Fruit fly (Drosophila melanogaster) whole organism, embryonic: ENCODE results near the gene Cyp311a1.

Source experiments
- Aef1 ChIP-seq: fragments of 200-800 bp; sonication (Bioruptor generic); IDR thresholded peaks from 3 replicates; pipeline ENCODE4 v1.3.6; 2022; ENCODE audit warnings: missing biosample characterization, missing genetic modification characterization
- Asciz ChIP-seq: fragments of 200-800 bp; sonication (Bioruptor generic); optimal IDR thresholded peaks from 2 replicates; lab custom pipeline; 2017; ENCODE audit warnings: missing biosample characterization, mild to moderate bottlenecking, missing genetic modification characterization, missing genetic modification reagents
- CG10431 ChIP-seq: fragments of 200-800 bp; sonication (Bioruptor generic); optimal IDR thresholded peaks from 3 replicates; lab custom pipeline; 2018; ENCODE audit warnings: missing biosample characterization, mild to moderate bottlenecking, missing genetic modification characterization
- CG11247 ChIP-seq: fragments of 200-800 bp; sonication (Bioruptor generic); IDR thresholded peaks from 2 replicates; pipeline ENCODE4 v1.3.6; 2022; ENCODE audit warnings: missing biosample characterization, missing genetic modification characterization
- CG11696 ChIP-seq: fragments of 200-800 bp; sonication (Bioruptor generic); IDR thresholded peaks from 2 replicates; pipeline ENCODE4 v1.3.6; 2022; ENCODE audit warnings: missing biosample characterization, missing genetic modification characterization
- CG13123 ChIP-seq: fragments of 200-800 bp; sonication (Bioruptor generic); optimal IDR thresholded peaks from 2 replicates; lab custom pipeline; 2016; ENCODE audit warnings: missing biosample characterization, missing genetic modification characterization
- CG14441 ChIP-seq: fragments of 200-800 bp; sonication (Bioruptor generic); IDR thresholded peaks from 2 replicates; pipeline ENCODE4 v1.3.6; 2022; ENCODE audit warnings: missing biosample characterization, missing genetic modification characterization
- CG15696 ChIP-seq: fragments of 200-800 bp; sonication (Bioruptor generic); optimal IDR thresholded peaks from 2 replicates; lab custom pipeline; 2019; ENCODE audit warnings: missing biosample characterization, mild to moderate bottlenecking, missing genetic modification characterization, moderate library complexity
- CG17328 ChIP-seq: fragments of 200-800 bp; sonication (Bioruptor generic); IDR thresholded peaks from 2 replicates; pipeline ENCODE4 v1.3.6; 2022; ENCODE audit warnings: missing biosample characterization, missing genetic modification characterization
- CG1792 ChIP-seq: fragments of 200-800 bp; sonication (Bioruptor generic); optimal IDR thresholded peaks from 2 replicates; lab custom pipeline; 2016; ENCODE audit warnings: missing biosample characterization, missing genetic modification characterization
- CG1832 ChIP-seq: fragments of 200-800 bp; sonication (Bioruptor generic); optimal IDR thresholded peaks from 2 replicates; lab custom pipeline; 2017; ENCODE audit warnings: missing biosample characterization, mild to moderate bottlenecking, missing genetic modification characterization, inconsistent platforms
- CG2129 ChIP-seq: fragments of 200-800 bp; sonication (Bioruptor generic); IDR thresholded peaks from 2 replicates; pipeline ENCODE4 v1.3.6; 2022; ENCODE audit warnings: missing biosample characterization, missing genetic modification characterization; ENCODE audit not compliant: partially characterized antibody
- CG2875 ChIP-seq: fragments of 200-800 bp; sonication (Bioruptor generic); optimal IDR thresholded peaks from 2 replicates; lab custom pipeline; 2017; ENCODE audit warnings: missing biosample characterization, mild to moderate bottlenecking, missing genetic modification characterization, missing genetic modification reagents
- CG30403 ChIP-seq: fragments of 200-800 bp; sonication (Bioruptor generic); optimal IDR thresholded peaks from 3 replicates; lab custom pipeline; 2016; ENCODE audit warnings: missing biosample characterization, missing genetic modification characterization
- CG32532 ChIP-seq: fragments of 200-800 bp; sonication (Bioruptor generic); IDR thresholded peaks from 2 replicates; pipeline ENCODE4 v1.3.6; 2022; ENCODE audit warnings: missing biosample characterization, missing genetic modification characterization
- CG34422 ChIP-seq: fragments of 200-800 bp; sonication (Bioruptor generic); IDR thresholded peaks from 3 replicates; pipeline ENCODE4 v1.3.6; 2022; ENCODE audit warnings: missing biosample characterization, missing genetic modification characterization
- CG3847 ChIP-seq: fragments of 200-800 bp; sonication (Bioruptor generic); IDR thresholded peaks from 2 replicates; pipeline ENCODE4 v1.3.6; 2022; ENCODE audit warnings: missing biosample characterization, missing genetic modification characterization
- CG4707 ChIP-seq: fragments of 200-800 bp; sonication (Bioruptor generic); optimal IDR thresholded peaks from 2 replicates; lab custom pipeline; 2018; ENCODE audit warnings: missing biosample characterization, mild to moderate bottlenecking, missing genetic modification characterization, moderate library complexity
- CG6689 ChIP-seq: fragments of 200-800 bp; sonication (Bioruptor generic); IDR thresholded peaks from 2 replicates; pipeline ENCODE4 v1.3.6; 2022; ENCODE audit warnings: missing biosample characterization, missing genetic modification characterization
- CG7357 ChIP-seq: fragments of 200-800 bp; sonication (Bioruptor generic); IDR thresholded peaks from 3 replicates; pipeline ENCODE4 v1.3.6; 2022; ENCODE audit warnings: missing biosample characterization, missing genetic modification characterization
- CG9215 ChIP-seq: fragments of 200-800 bp; sonication (Bioruptor generic); IDR thresholded peaks from 2 replicates; pipeline ENCODE4 v1.3.6; 2022; ENCODE audit warnings: missing biosample characterization, missing genetic modification characterization
- CG9437 ChIP-seq: fragments of 200-800 bp; sonication (Bioruptor generic); optimal IDR thresholded peaks from 2 replicates; lab custom pipeline; 2018; ENCODE audit warnings: missing biosample characterization, mild to moderate bottlenecking, missing genetic modification characterization
- CG9727 ChIP-seq: fragments of 200-800 bp; sonication (Bioruptor generic); optimal IDR thresholded peaks from 3 replicates; lab custom pipeline; 2017; ENCODE audit warnings: missing biosample characterization, mild to moderate bottlenecking, missing genetic modification characterization
- Chrac-16 ChIP-seq: fragments of 200-800 bp; sonication (Bioruptor generic); optimal IDR thresholded peaks from 3 replicates; lab custom pipeline; 2016; ENCODE audit warnings: missing biosample characterization, missing genetic modification characterization
- Elba2 ChIP-seq: fragments of 200-800 bp; sonication (Bioruptor generic); optimal IDR thresholded peaks from 3 replicates; lab custom pipeline; 2016; ENCODE audit warnings: missing biosample characterization, missing genetic modification characterization
- Fer3 ChIP-seq: fragments of 200-800 bp; sonication (Bioruptor generic); optimal IDR thresholded peaks from 2 replicates; lab custom pipeline; 2018; ENCODE audit warnings: missing biosample characterization, mild to moderate bottlenecking, missing genetic modification characterization, moderate library complexity
- Gug ChIP-seq: fragments of 200-800 bp; sonication (Bioruptor generic); IDR thresholded peaks from 4 replicates; pipeline ENCODE4 v1.3.6; 2022; ENCODE audit warnings: missing biosample characterization, missing genetic modification characterization
- Meics ChIP-seq: fragments of 200-800 bp; sonication (Bioruptor generic); optimal IDR thresholded peaks from 2 replicates; lab custom pipeline; 2017; ENCODE audit warnings: missing biosample characterization, mild to moderate bottlenecking, missing genetic modification characterization
- Ravus ChIP-seq: fragments of 200-800 bp; sonication (Bioruptor generic); IDR thresholded peaks from 2 replicates; pipeline ENCODE4 v1.3.6; 2022; ENCODE audit warnings: missing biosample characterization, missing genetic modification characterization
- TFAM ChIP-seq: fragments of 200-800 bp; sonication (Bioruptor generic); optimal IDR thresholded peaks from 2 replicates; lab custom pipeline; 2017; ENCODE audit warnings: missing biosample characterization, missing genetic modification characterization, inconsistent platforms
- Tbp ChIP-seq: fragments of >200 bp; optimal IDR thresholded peaks from 2 replicates; lab custom pipeline; 2018; ENCODE audit warnings: missing biosample characterization, missing genetic modification characterization
- Usf ChIP-seq: fragments of 200-800 bp; sonication (Bioruptor generic); optimal IDR thresholded peaks from 2 replicates; lab custom pipeline; 2017; ENCODE audit warnings: missing genotype, missing biosample characterization, missing genetic modification characterization
- abd-A ChIP-seq: fragments of 200-800 bp; sonication (Bioruptor generic); optimal IDR thresholded peaks from 3 replicates; lab custom pipeline; 2019; ENCODE audit warnings: missing biosample characterization, mild to moderate bottlenecking, missing genetic modification characterization, moderate library complexity
- bab2 ChIP-seq: fragments of 200-800 bp; sonication (Bioruptor generic); optimal IDR thresholded peaks from 2 replicates; lab custom pipeline; 2016; ENCODE audit warnings: missing biosample characterization, missing genetic modification characterization
- croc ChIP-seq: fragments of 200-800 bp; sonication (Bioruptor generic); conservative IDR thresholded peaks from 3 replicates; pipeline ENCODE4 v1.3.6; 2022; ENCODE audit warnings: missing biosample characterization, missing genetic modification characterization
- ems ChIP-seq: fragments of 200-800 bp; sonication (Bioruptor generic); optimal IDR thresholded peaks from 3 replicates; lab custom pipeline; 2016; ENCODE audit warnings: missing biosample characterization, missing genetic modification characterization
- exex ChIP-seq: fragments of 200-800 bp; sonication (Bioruptor generic); optimal IDR thresholded peaks from 4 replicates; lab custom pipeline; 2018; ENCODE audit warnings: missing biosample characterization, mild to moderate bottlenecking, missing genetic modification characterization, moderate library complexity
- fru ChIP-seq: fragments of >200 bp; optimal IDR thresholded peaks from 2 replicates; lab custom pipeline; 2017
- gfzf ChIP-seq: fragments of 200-800 bp; sonication (Bioruptor generic); optimal IDR thresholded peaks from 2 replicates; lab custom pipeline; 2016; ENCODE audit warnings: missing biosample characterization, mild to moderate bottlenecking, missing genetic modification characterization, moderate library complexity
- gro ChIP-seq: fragments of 200-800 bp; sonication (Bioruptor generic); optimal IDR thresholded peaks from 2 replicates; lab custom pipeline; 2016; ENCODE audit warnings: missing biosample characterization, missing genetic modification characterization
- jigr1 ChIP-seq: fragments of 200-800 bp; sonication (Bioruptor generic); IDR thresholded peaks from 3 replicates; pipeline ENCODE4 v1.3.6; 2022; ENCODE audit warnings: missing biosample characterization, missing genetic modification characterization
- klu ChIP-seq: fragments of 200-800 bp; sonication (Bioruptor generic); IDR thresholded peaks from 2 replicates; pipeline ENCODE4 v1.3.6; 2022; ENCODE audit warnings: missing biosample characterization, missing genetic modification characterization
- repo ChIP-seq: fragments of 200-800 bp; sonication (Bioruptor generic); optimal IDR thresholded peaks from 2 replicates; lab custom pipeline; 2016; ENCODE audit warnings: missing biosample characterization, missing genetic modification characterization
- scrt ChIP-seq: fragments of 200-800 bp; sonication (Bioruptor generic); optimal IDR thresholded peaks from 2 replicates; lab custom pipeline; 2018; ENCODE audit warnings: missing biosample characterization, mild to moderate bottlenecking, missing genetic modification characterization, moderate library complexity
- sim ChIP-seq: fragments of 200-800 bp; sonication (Bioruptor generic); IDR thresholded peaks from 2 replicates; pipeline ENCODE4 v1.3.6; 2022; ENCODE audit warnings: missing biosample characterization, missing genetic modification characterization
- sna ChIP-seq: fragments of 200-800 bp; sonication (Bioruptor generic); IDR thresholded peaks from 2 replicates; pipeline ENCODE4 v1.3.6; 2022; ENCODE audit warnings: missing biosample characterization, missing genetic modification characterization; ENCODE audit not compliant: partially characterized antibody
- sob ChIP-seq: fragments of 200-800 bp; sonication (Bioruptor generic); IDR thresholded peaks from 2 replicates; pipeline ENCODE4 v1.3.6; 2022; ENCODE audit warnings: missing biosample characterization, missing genetic modification characterization
- tna ChIP-seq: fragments of 200-800 bp; sonication (Bioruptor generic); IDR thresholded peaks from 2 replicates; pipeline ENCODE4 v1.3.6; 2022; ENCODE audit warnings: missing biosample characterization, missing genetic modification characterization; ENCODE audit not compliant: partially characterized antibody
- twi ChIP-seq: fragments of 200-800 bp; optimal IDR thresholded peaks from 2 replicates; lab custom pipeline; 2019; ENCODE audit warnings: missing biosample characterization, mild to moderate bottlenecking, missing genetic modification characterization, moderate library complexity
- vvl ChIP-seq: fragments of 200-800 bp; sonication (Bioruptor generic); IDR thresholded peaks from 2 replicates; pipeline ENCODE4 v1.3.6; 2022; ENCODE audit warnings: missing biosample characterization, missing genetic modification characterization
- wdn ChIP-seq: fragments of 200-800 bp; sonication (Bioruptor generic); IDR thresholded peaks from 2 replicates; pipeline ENCODE4 v1.3.6; 2022; ENCODE audit warnings: missing biosample characterization, missing genetic modification characterization

Cyp311a1 gene

DNA sequence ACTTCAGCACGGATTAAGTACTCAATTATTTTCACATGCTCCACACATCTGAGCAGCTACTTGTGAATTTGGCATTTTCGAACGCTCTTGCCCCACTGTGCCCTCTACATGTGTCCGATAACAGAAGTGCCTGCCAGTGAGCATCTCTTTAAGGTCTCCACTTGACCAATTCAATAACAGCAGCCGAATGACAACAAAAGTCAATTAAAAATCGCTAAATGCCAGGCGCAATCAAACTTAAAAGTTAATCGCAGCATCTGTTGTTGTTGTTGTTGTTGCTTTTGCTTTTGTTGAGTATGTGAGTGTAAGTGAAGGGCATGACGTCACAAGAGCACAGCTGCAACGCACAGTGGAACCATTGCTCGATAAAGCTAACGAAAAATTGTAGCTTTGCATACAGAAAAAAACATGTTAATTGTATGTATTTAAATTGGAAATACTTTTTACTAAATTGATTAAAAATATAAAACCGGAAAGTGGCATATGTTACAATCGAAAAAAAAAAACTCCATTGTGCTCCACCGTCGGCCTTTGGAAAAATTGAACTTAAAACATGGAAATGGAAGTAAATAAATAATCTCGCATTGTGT is 16.4 kb downstream of the Cyp311a1 start (continued):
- TF ChIP-seq Meics = peak; percentile 19
- TF ChIP-seq ems (GFP tag; lab: Kevin White, UChicago) = no peak
- peak; percentile 58 for TF ChIP-seq CG34422
- no peak for TF ChIP-seq CG2129 (GFP tag; lab: Robert Waterston, UW)
- TF ChIP-seq CG1792 = no peak
- TF ChIP-seq CG9215 = no peak
- peak; percentile 19; the same call in 2 of the 3 replicates for TF ChIP-seq Aef1 (GFP tag; lab: Robert Waterston, UW)
- no peak for TF ChIP-seq abd-A (tag; lab: Kevin White, UChicago)
- peak; percentile 28; the same call in 1 of the 2 replicates for TF ChIP-seq CG6689 (GFP tag; lab: Robert Waterston, UW)
- TF ChIP-seq klu (GFP tag; lab: Robert Waterston, UW) = no peak
- no peak for TF ChIP-seq CG10431 (GFP tag; lab: Kevin White, UChicago)
- peak; percentile 36 for TF ChIP-seq CG30403 (GFP tag; lab: Kevin White, UChicago)
- peak; percentile 69 for TF ChIP-seq vvl (GFP tag; lab: Robert Waterston, UW)
- no peak for TF ChIP-seq twi (tag; lab: Kevin White, UChicago)
- no peak for TF ChIP-seq fru
- TF ChIP-seq Tbp (GFP tag; lab: Kevin White, UChicago) = no peak
- no peak for TF ChIP-seq CG2875 (GFP tag; lab: Kevin White, UChicago)
- TF ChIP-seq bab2 = no peak
- TF ChIP-seq sim = no peak
- no peak for TF ChIP-seq croc (GFP tag; lab: Robert Waterston, UW)
- TF ChIP-seq CG32532 (GFP tag; lab: Robert Waterston, UW) = peak; percentile 34
- TF ChIP-seq sob = no peak
- no peak for TF ChIP-seq Elba2 (GFP tag; lab: Kevin White, UChicago)
- peak; percentile 56; the same call in 1 of the 2 replicates for TF ChIP-seq CG17328 (GFP tag; lab: Robert Waterston, UW)
- no peak for TF ChIP-seq Usf
- 0 out of 2 replicates have a peak, but pooled peaks have one; percentile 20 for TF ChIP-seq CG11247 (GFP tag; lab: Robert Waterston, UW)
- no peak for TF ChIP-seq gro
- no peak for TF ChIP-seq CG3847 (GFP tag; lab: Robert Waterston, UW)
- TF ChIP-seq scrt = no peak
- TF ChIP-seq Gug (GFP tag; lab: Robert Waterston, UW) = peak; percentile 27; the same call in 2 of the 4 replicates
- TF ChIP-seq CG13123 (GFP tag; lab: Kevin White, UChicago) = no peak
- TF ChIP-seq wdn (GFP tag; lab: Robert Waterston, UW) = no peak
- TF ChIP-seq CG14441 (GFP tag; lab: Robert Waterston, UW) = peak; percentile 59
- no peak for TF ChIP-seq sna (GFP tag; lab: Robert Waterston, UW)
- no peak for TF ChIP-seq jigr1 (GFP tag; lab: Robert Waterston, UW)
- TF ChIP-seq Ravus (GFP tag; lab: Robert Waterston, UW) = peak; percentile 11; the same call in 1 of the 2 replicates
- TF ChIP-seq TFAM (GFP tag; lab: Kevin White, UChicago) = no peak
- peak; percentile 57 for TF ChIP-seq Chrac-16 (GFP tag; lab: Kevin White, UChicago)
- TF ChIP-seq Asciz (GFP tag; lab: Kevin White, UChicago) = no peak
- no peak for TF ChIP-seq repo (GFP tag; lab: Kevin White, UChicago)
- TF ChIP-seq CG15696 (tag; lab: Kevin White, UChicago) = no peak
- TF ChIP-seq exex = peak; percentile 2
- peak; percentile 4 for TF ChIP-seq CG9437
- TF ChIP-seq CG11696 (GFP tag; lab: Robert Waterston, UW) = no peak; the same call in 1 of the 2 replicates
- peak; percentile 10 for TF ChIP-seq CG4707 (GFP tag; lab: Kevin White, UChicago)
- peak; percentile 36 for TF ChIP-seq CG9727 (GFP tag; lab: Kevin White, UChicago)
- 0 out of 3 replicates have a peak, but pooled peaks have one; percentile 22 for TF ChIP-seq CG7357 (GFP tag; lab: Robert Waterston, UW)
- TF ChIP-seq gfzf (GFP tag; lab: Kevin White, UChicago) = no peak
- TF ChIP-seq CG1832 (GFP tag; lab: Kevin White, UChicago) = no peak
- TF ChIP-seq Fer3 (tag; lab: Kevin White, UChicago) = no peak
- no peak for TF ChIP-seq tna (GFP tag; lab: Robert Waterston, UW)
